Worm (Caenorhabditis elegans): ENCODE measurements around the gene C49A9.2.

DNA sequence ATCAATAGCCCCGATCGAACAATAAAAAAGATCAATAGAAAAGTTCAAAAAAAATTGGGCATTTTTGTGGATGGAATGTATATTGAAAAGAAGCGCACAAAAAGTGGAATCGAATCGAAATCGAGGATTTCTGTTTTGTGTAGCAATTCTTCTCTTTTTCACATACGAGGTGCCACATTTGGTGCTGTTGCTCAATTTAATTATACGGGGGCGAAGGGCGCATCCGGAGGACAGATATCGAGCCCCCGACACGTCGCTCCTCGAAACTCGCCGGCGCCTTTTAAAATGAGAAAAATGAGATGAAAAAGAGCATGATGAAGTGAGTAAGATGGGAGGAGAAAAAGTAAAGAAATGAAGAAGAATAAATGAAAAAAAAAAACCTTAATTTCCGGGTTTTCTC lies 47.9 kb upstream of the C49A9.2 start:
- TF ChIP-seq dao-5 (tag; optimal IDR thresholded peaks at IDR 0.05) (no peak), him-1 (tag; optimal IDR thresholded peaks at IDR 0.05) (no peak)
